Fruit fly (Drosophila melanogaster) whole organism, wandering third instar larva: ENCODE measurements around the gene CG13026.

ENCODE experiments used
- Abd-B ChIP-seq: fragments of >200 bp; optimal IDR thresholded peaks from 2 replicates; lab custom pipeline; 2017; ENCODE audit warnings: missing biosample characterization, missing genetic modification characterization
- CG32264 ChIP-seq: fragments of 200-800 bp; sonication (Bioruptor generic); optimal IDR thresholded peaks from 2 replicates; lab custom pipeline; 2016; ENCODE audit warnings: missing biosample characterization, missing genetic modification characterization
- CG9705 ChIP-seq: fragments of 200-800 bp; sonication (Bioruptor generic); optimal IDR thresholded peaks from 2 replicates; lab custom pipeline; 2018; ENCODE audit warnings: missing biosample characterization, mild to moderate bottlenecking, missing genetic modification characterization
- Dfd ChIP-seq: fragments of >200 bp; optimal IDR thresholded peaks from 2 replicates; lab custom pipeline; 2017; ENCODE audit warnings: missing biosample characterization, missing genetic modification characterization
- Dif ChIP-seq: fragments of 200-275, 200-300 bp; sonication (Bioruptor generic); optimal IDR thresholded peaks from 2 replicates; lab custom pipeline; 2018; ENCODE audit warnings: missing biosample characterization, missing genetic modification characterization; ENCODE audit not compliant: partially characterized antibody
- GATAd ChIP-seq: sonication (Bioruptor generic); optimal IDR thresholded peaks from 2 replicates; lab custom pipeline; 2016; ENCODE audit warnings: missing biosample characterization, missing genetic modification characterization
- HLH106 ChIP-seq: fragments of 200-800 bp; optimal IDR thresholded peaks from 3 replicates; lab custom pipeline; 2019; ENCODE audit warnings: missing biosample characterization, mild to moderate bottlenecking, missing genetic modification characterization, moderate library complexity
- Hnf4 ChIP-seq: fragments of 200-800 bp; sonication (Bioruptor generic); optimal IDR thresholded peaks from 2 replicates; lab custom pipeline; 2016; ENCODE audit warnings: missing biosample characterization, mild to moderate bottlenecking, missing genetic modification characterization
- Jra ChIP-seq: sonication (Bioruptor generic); optimal IDR thresholded peaks from 2 replicates; lab custom pipeline; 2016; ENCODE audit warnings: missing biosample characterization, missing genetic modification characterization
- OdsH ChIP-seq: fragments of 200-800 bp; sonication (Bioruptor generic); optimal IDR thresholded peaks from 2 replicates; lab custom pipeline; 2016; ENCODE audit warnings: missing biosample characterization, mild to moderate bottlenecking, missing genetic modification characterization
- Rel ChIP-seq, 2 experiments: fragments of 200-800 bp; sonication (Bioruptor generic) in 1 of 2; optimal IDR thresholded peaks; 2 replicates in 1 of 2; 3 replicates in 1 of 2; lab custom pipeline; 2016 to 2019; ENCODE audit warnings: mild to moderate bottlenecking in 2 of 2, missing biosample characterization in 2 of 2, missing genetic modification characterization in 2 of 2, moderate library complexity in 1 of 2
- Sp1 ChIP-seq: fragments of 200-800 bp; sonication (Bioruptor generic); optimal IDR thresholded peaks from 3 replicates; lab custom pipeline; 2019; ENCODE audit warnings: missing biosample characterization, mild to moderate bottlenecking, missing genetic modification characterization, moderate library complexity
- Vsx2 ChIP-seq: fragments of 200-300, 225-300 bp; sonication (Bioruptor generic); optimal IDR thresholded peaks from 2 replicates; lab custom pipeline; 2018; ENCODE audit warnings: missing biosample characterization, missing genetic modification characterization; ENCODE audit not compliant: partially characterized antibody
- br ChIP-seq: fragments of 200-800 bp; sonication (Bioruptor generic); optimal IDR thresholded peaks from 2 replicates; lab custom pipeline; 2016; ENCODE audit warnings: missing biosample characterization, missing genetic modification characterization
- brk ChIP-seq: fragments of 200-800 bp; sonication (Bioruptor generic); optimal IDR thresholded peaks from 2 replicates; lab custom pipeline; 2016; ENCODE audit warnings: missing biosample characterization, mild to moderate bottlenecking, missing genetic modification characterization
- dl ChIP-seq, 2 experiments: fragments of 175-275, 200-275 bp in 1 of 2; fragments of 200-275 bp in 1 of 2; sonication (Bioruptor generic); optimal IDR thresholded peaks; lab custom pipeline; 2018; ENCODE audit warnings: mild to moderate bottlenecking in 2 of 2, missing biosample characterization in 2 of 2, missing genetic modification characterization in 2 of 2, moderate library complexity in 2 of 2; ENCODE audit not compliant: partially characterized antibody in 2 of 2, insufficient read depth in 1 of 2
- dmrt93B ChIP-seq: fragments of 200-800 bp; sonication (Bioruptor generic); optimal IDR thresholded peaks from 2 replicates; lab custom pipeline; 2018; ENCODE audit warnings: missing biosample characterization, mild to moderate bottlenecking, missing genetic modification characterization
- dsf ChIP-seq: sonication (Bioruptor generic); optimal IDR thresholded peaks from 2 replicates; lab custom pipeline; 2016; ENCODE audit warnings: missing biosample characterization, missing genetic modification characterization, borderline replicate concordance
- ey ChIP-seq: fragments of 200-800 bp; sonication (Bioruptor generic); optimal IDR thresholded peaks from 2 replicates; lab custom pipeline; 2016; ENCODE audit warnings: missing biosample characterization, missing genetic modification characterization
- foxo ChIP-seq, 2 experiments: fragments of 200-800 bp; sonication (Bioruptor generic); optimal IDR thresholded peaks; 2 replicates in 1 of 2; 3 replicates in 1 of 2; lab custom pipeline; 2016 to 2017; ENCODE audit warnings: missing biosample characterization in 2 of 2, missing genetic modification characterization in 2 of 2
- fru ChIP-seq: fragments of 200-800 bp; sonication (Bioruptor generic); optimal IDR thresholded peaks from 3 replicates; lab custom pipeline; 2016; ENCODE audit warnings: missing biosample characterization, mild to moderate bottlenecking, missing genetic modification characterization
- h ChIP-seq: fragments of 200-800 bp; sonication (Bioruptor generic); optimal IDR thresholded peaks from 3 replicates; lab custom pipeline; 2016; ENCODE audit warnings: missing biosample characterization, mild to moderate bottlenecking, missing genetic modification characterization
- jim ChIP-seq: fragments of 175-275, 200-325 bp; sonication (Bioruptor generic); optimal IDR thresholded peaks from 2 replicates; lab custom pipeline; 2016; ENCODE audit warnings: missing biosample characterization, mild to moderate bottlenecking, missing genetic modification characterization
- lola ChIP-seq: fragments of >200 bp; optimal IDR thresholded peaks from 2 replicates; lab custom pipeline; 2017; ENCODE audit warnings: missing biosample characterization, missing genetic modification characterization
- pan ChIP-seq: fragments of >200 bp; optimal IDR thresholded peaks from 2 replicates; lab custom pipeline; 2017
- psq ChIP-seq: fragments of 200-800 bp; sonication (Bioruptor generic); optimal IDR thresholded peaks from 3 replicates; lab custom pipeline; 2017; ENCODE audit warnings: missing biosample characterization, mild to moderate bottlenecking, missing genetic modification characterization, moderate library complexity
- rgr ChIP-seq: fragments of 200-800 bp; sonication (Bioruptor generic); optimal IDR thresholded peaks from 3 replicates; lab custom pipeline; 2016; ENCODE audit warnings: missing biosample characterization, mild to moderate bottlenecking, missing genetic modification characterization
- sage ChIP-seq: fragments of 200-800 bp; sonication (Bioruptor generic); optimal IDR thresholded peaks from 2 replicates; lab custom pipeline; 2016; ENCODE audit warnings: missing biosample characterization, mild to moderate bottlenecking, missing genetic modification characterization
- sv ChIP-seq: fragments of 200-800 bp; sonication (Bioruptor generic); optimal IDR thresholded peaks from 3 replicates; lab custom pipeline; 2016; ENCODE audit warnings: missing biosample characterization, missing genetic modification characterization
- usp ChIP-seq: fragments of >200 bp; optimal IDR thresholded peaks from 2 replicates; lab custom pipeline; 2017; ENCODE audit warnings: missing biosample characterization, missing genetic modification characterization
- woc ChIP-seq: sonication (Bioruptor generic); optimal IDR thresholded peaks from 2 replicates; lab custom pipeline; 2016; ENCODE audit warnings: missing biosample characterization, mild to moderate bottlenecking, missing genetic modification characterization

CG13026 gene

DNA sequence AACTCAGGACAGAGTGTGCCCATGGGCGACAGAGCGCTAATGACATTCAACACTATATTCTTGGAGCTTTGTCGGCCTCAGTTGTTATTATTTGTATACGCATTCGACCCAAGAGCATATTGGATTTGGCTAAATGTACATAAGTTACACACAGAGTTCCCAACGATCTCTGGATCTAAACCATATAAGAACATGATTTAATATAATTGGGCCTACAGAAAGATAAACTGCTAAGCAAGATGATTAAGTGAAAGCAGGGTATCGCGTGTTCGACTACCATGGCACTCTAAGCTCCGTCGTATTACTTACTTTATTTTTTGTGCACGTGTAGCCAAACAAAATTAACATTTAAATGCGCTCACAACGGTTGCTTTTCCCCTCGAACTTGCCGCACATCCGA, 34.3 kb upstream of the CG13026 start:
- TF ChIP-seq brk (GFP tag; lab: Kevin White, UChicago) (no peak), Vsx2 (no peak), fru (GFP tag; lab: Kevin White, UChicago) (no peak), Rel (GFP tag; optimal IDR thresholded peaks at IDR 0.05; lab: Kevin White, UChicago) (no peak), Rel (tag; optimal IDR thresholded peaks at IDR 0.05; lab: Kevin White, UChicago) (no peak), sv (GFP tag; lab: Kevin White, UChicago) (no peak), Abd-B (no peak), CG9705 (no peak), sage (no peak), usp (GFP tag; lab: Kevin White, UChicago) (no peak), lola (GFP tag; lab: Kevin White, UChicago) (no peak), h (no peak), psq (no peak), dl (GFP tag; optimal IDR thresholded peaks at IDR 0.05; lab: Kevin White, UChicago; ENCODE audit: insufficient read depth in 1 of 2, partially characterized antibody in 2 of 2) (no peak), Dif (no peak), Jra (no peak), GATAd (GFP tag; lab: Kevin White, UChicago) (no peak)

DNA sequence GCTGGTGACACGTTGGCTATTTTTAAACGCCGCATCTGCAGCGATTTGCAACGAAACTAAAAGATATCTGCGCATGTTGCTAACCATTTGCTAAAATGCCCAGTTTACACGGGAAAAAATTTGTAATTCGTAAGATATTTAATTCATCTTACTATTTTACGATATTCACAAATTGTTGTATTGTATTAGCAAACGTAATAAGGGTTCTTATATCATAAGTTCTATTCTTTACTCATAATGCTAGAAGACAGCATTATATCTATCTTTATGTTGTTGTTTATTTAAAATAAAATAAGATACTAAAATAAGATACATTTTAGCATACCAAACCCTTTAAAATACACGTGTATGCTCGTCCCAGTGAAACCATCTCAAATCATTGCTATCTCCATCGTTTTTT, 33.5 kb upstream of the CG13026 start:
- no peak for TF ChIP-seq pan
- TF ChIP-seq Dfd (GFP tag; lab: Kevin White, UChicago): no peak

DNA sequence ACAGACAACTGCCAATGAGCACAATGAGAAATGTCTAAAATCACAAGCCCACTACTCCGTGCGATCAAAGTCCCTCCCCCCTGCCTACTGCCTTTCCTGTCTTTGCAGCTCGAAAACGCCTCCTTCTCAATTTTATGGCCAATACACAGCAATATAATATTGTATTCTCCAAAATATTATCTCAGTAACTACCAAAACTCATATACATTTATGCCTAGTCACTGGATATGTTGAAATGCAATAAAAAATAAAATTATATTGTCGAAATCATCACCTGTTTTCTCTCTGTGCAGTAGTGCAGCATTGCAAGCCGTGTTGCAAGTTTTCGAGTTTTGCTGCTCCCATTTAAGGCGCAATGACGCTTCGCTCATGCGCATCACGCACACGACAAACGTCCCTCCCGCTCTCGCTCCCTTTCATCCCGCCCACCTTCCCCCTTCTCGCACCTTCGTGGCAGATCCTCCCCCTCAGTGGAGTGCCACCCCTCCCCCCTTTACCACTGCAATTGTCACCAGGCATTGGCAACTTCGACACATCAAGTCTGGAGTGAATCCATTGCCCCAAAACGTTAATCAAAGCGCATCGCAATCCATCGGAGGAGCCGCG, 32.6 kb upstream of the CG13026 start:
- TF ChIP-seq ey (GFP tag; lab: Kevin White, UChicago) (peak; percentile 50), dmrt93B (GFP tag; lab: Kevin White, UChicago) (peak; percentile 36), HLH106 (tag; lab: Kevin White, UChicago) (peak; percentile 71), woc (GFP tag; lab: Kevin White, UChicago) (peak; percentile 67), fru (GFP tag; lab: Kevin White, UChicago) (peak; percentile 66), Sp1 (GFP tag; lab: Kevin White, UChicago) (peak; percentile 44), CG9705 (peak; percentile 58), Rel (GFP tag; optimal IDR thresholded peaks at IDR 0.05; lab: Kevin White, UChicago) (no peak), Rel (tag; optimal IDR thresholded peaks at IDR 0.05; lab: Kevin White, UChicago) (peak; percentile 4), psq (peak; percentile 23), lola (GFP tag; lab: Kevin White, UChicago) (no peak), Dif (no peak), h (peak; percentile 83), OdsH (GFP tag; lab: Kevin White, UChicago) (peak; percentile 42), Dfd (GFP tag; lab: Kevin White, UChicago) (no peak), br (GFP tag; lab: Kevin White, UChicago) (peak; percentile 67), Hnf4 (GFP tag; lab: Kevin White, UChicago) (peak; percentile 53), rgr (GFP tag; lab: Kevin White, UChicago) (peak; percentile 55), dsf (GFP tag; lab: Kevin White, UChicago) (no peak), Vsx2 (no peak), foxo (GFP tag; optimal IDR thresholded peaks at IDR 0.05; lab: Kevin White, UChicago) (peak in 1 of 2 experiments; percentile 65), CG32264 (GFP tag; lab: Kevin White, UChicago) (peak; percentile 41), Jra (peak; percentile 2), sage (peak; percentile 34)

DNA sequence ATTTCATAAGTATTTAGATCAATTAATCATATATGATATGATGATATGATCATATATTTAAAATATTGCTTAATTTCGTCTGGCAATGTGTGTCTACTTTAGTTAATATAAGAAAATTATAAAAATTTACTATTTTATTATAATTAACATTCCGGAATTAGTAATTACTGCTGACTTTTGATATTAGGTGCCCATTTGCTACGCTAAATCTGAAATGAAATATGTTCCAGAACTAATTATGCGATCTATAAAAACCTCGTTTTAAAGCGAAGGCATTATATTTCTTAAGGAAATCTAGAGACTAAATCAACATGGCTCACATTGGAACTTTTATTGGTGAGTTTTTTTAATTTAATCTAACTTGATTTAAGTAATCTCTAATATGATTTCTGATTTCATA, 29.2 kb upstream of the CG13026 start, which contains the start of gene CG42852:
Gene CG42852 (plus strand): TSS at position 301 of the 400 bp plus-strand sequence.
- TF ChIP-seq Dfd (GFP tag; lab: Kevin White, UChicago) (no peak), jim (GFP tag; lab: Kevin White, UChicago) (no peak), brk (GFP tag; lab: Kevin White, UChicago) (no peak), Jra (no peak)
